Worm (Caenorhabditis elegans) whole organism, young adult: Measurements from ENCODE around the gene Y116A8C.49.
"Not testable (repeated sequence)": the region's sequence is repeated elsewhere in the genome, so short reads cannot be mapped to it uniquely, and the experiment has no call there.

Experiments used
- attf-6 ChIP-seq: fragments of 200-800 bp; sonication (Bioruptor generic); IDR thresholded peaks from 2 replicates; pipeline ENCODE4 v1.3.6; 2022; ENCODE audit warnings: missing genetic modification reagents, missing genetic modification characterization, missing compliant biosample characterization
- ceh-100 ChIP-seq: fragments of 200-800 bp; sonication (Bioruptor generic); IDR thresholded peaks from 2 replicates; pipeline ENCODE4 v1.3.6; 2022; ENCODE audit warnings: missing genetic modification reagents, missing genetic modification characterization, missing compliant biosample characterization
- ceh-91 ChIP-seq: fragments of 200-800 bp; sonication (Bioruptor generic); IDR thresholded peaks from 2 replicates; pipeline ENCODE4 v1.3.6; 2022; ENCODE audit warnings: missing genetic modification reagents, missing genetic modification characterization, missing compliant biosample characterization
- him-1 ChIP-seq: sonication (generic microtip); optimal IDR thresholded peaks from 2 replicates; lab custom pipeline; 2016; ENCODE audit warnings: missing genotype, missing genetic modification reagents, missing genetic modification characterization, missing compliant biosample characterization
- hsf-1 ChIP-seq: fragments of 200-800 bp; sonication (Bioruptor generic); IDR thresholded peaks from 2 replicates; pipeline ENCODE4 v1.3.6; 2022; ENCODE audit warnings: missing genetic modification reagents, missing genetic modification characterization, missing compliant biosample characterization
- lag-1 ChIP-seq: fragments of 200-800 bp; sonication (Bioruptor generic); IDR thresholded peaks from 2 replicates; pipeline ENCODE4 v1.3.6; 2022; ENCODE audit warnings: missing genetic modification reagents, missing genetic modification characterization, missing compliant biosample characterization
- lin-40 ChIP-seq: sonication (generic microtip); optimal IDR thresholded peaks from 2 replicates; lab custom pipeline; 2016; ENCODE audit warnings: missing genetic modification characterization, mild to moderate bottlenecking, missing compliant biosample characterization, missing genotype, missing genetic modification reagents
- rcor-1 ChIP-seq: fragments of 200-800 bp; sonication (Bioruptor generic); IDR thresholded peaks from 2 replicates; pipeline ENCODE4 v1.3.6; 2022; ENCODE audit warnings: missing genetic modification reagents, missing genetic modification characterization, missing compliant biosample characterization
- snpc-4 ChIP-seq, 5 experiments: fragments of 150-350 bp in 1 of 5; sonication (generic microtip) in 4 of 5; optimal IDR thresholded peaks; 2 replicates each; lab custom pipeline; 2014 to 2018; ENCODE audit warnings: missing genetic modification characterization in 5 of 5, missing biosample characterization in 3 of 5, antibody characterized with exemption in 2 of 5, mild to moderate bottlenecking in 2 of 5, missing compliant biosample characterization in 2 of 5, missing genotype in 2 of 5, moderate library complexity in 2 of 5, missing genetic modification reagents in 1 of 5
- zim-3 ChIP-seq: sonication (generic microtip); optimal IDR thresholded peaks from 2 replicates; lab custom pipeline; 2017; ENCODE audit warnings: mild to moderate bottlenecking, missing genetic modification characterization, moderate library complexity, missing compliant biosample characterization
- ztf-26 ChIP-seq: sonication (generic microtip); optimal IDR thresholded peaks from 2 replicates; lab custom pipeline; 2017; ENCODE audit warnings: missing genetic modification characterization, missing compliant biosample characterization

The Y116A8C.49 gene

ce11 chrIV:16895288-16895687, 35.7 kb downstream of the Y116A8C.49 start, which contains the start of gene T06A10.2:
Gene T06A10.2 (plus strand): TSS chrIV:16895588.
- not testable (repeated sequence) for TF ChIP-seq rcor-1 (GFP tag; lab: Robert Waterston, UW); ztf-26 (tag; lab: Kevin White, UChicago); ceh-91 (GFP tag; lab: Robert Waterston, UW)
- TF ChIP-seq, all 124 proteins: peak for 0; not testable (repeated sequence) for 124

DNA sequence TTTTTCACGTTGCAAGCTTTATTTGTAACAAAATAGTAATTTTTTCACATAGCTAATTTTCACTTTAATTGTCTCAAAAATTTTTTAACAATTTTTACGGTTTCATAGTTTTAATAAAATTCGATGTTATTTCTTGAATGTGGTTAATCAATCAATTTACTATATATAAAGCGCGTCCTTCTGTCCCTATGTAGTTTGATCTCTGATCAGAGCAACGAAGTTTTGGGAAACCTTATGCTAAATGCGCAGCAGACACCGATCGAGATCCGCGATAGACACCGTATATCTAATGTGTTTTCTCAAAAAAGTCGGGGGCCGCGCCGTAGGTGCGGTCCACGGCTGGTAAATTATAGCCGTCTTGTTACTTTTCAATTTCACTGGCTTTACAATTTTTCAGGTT, 42.4 kb downstream of the Y116A8C.49 start:
- TF ChIP-seq attf-6 (GFP tag; lab: Robert Waterston, UW) (peak; percentile 55; the same call in 1 of the 2 replicates), lag-1 (no peak), him-1 (no peak), zim-3 (no peak), lin-40 (tag; lab: Kevin White, UChicago) (no peak), snpc-4 (GFP tag; optimal IDR thresholded peaks at IDR 0.05; lab: Kevin White, UChicago) (no peak), snpc-4 (tag; optimal IDR thresholded peaks at IDR 0.05; lab: Kevin White, UChicago) (peak in 1 of 4 experiments; percentile 52)

DNA sequence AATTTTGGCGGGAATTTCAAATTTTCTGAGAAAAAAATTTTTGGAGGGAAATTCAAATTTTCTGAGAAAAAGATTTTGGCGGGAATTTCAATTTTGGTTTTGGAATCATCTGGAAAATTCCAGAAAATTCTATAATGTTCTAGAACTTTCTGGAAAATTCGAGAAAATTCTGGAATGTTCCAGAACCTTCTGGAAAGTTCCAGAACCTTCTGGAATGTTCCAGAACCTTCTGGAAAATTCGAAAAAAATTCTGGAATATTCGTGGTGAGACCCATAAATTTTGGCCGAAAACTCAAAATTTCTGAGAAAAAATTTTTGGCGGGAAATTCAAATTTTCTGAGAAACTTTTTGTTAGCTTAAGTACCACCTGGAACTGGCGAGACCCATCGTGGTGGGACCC, 48.6 kb downstream of the Y116A8C.49 start:
- TF ChIP-seq ceh-100 (GFP tag; lab: Robert Waterston, UW) (peak; percentile 64), attf-6 (GFP tag; lab: Robert Waterston, UW) (peak; percentile 25; the same call in 1 of the 2 replicates), hsf-1 (GFP tag; lab: Robert Waterston, UW) (peak; percentile 97)
